Worm (Caenorhabditis elegans): Measurements from ENCODE around the gene C18E9.8.
A peak's percentile ranks its signal among the peaks of the same experiment; 100 is the strongest.

Gene C18E9.8

DNA sequence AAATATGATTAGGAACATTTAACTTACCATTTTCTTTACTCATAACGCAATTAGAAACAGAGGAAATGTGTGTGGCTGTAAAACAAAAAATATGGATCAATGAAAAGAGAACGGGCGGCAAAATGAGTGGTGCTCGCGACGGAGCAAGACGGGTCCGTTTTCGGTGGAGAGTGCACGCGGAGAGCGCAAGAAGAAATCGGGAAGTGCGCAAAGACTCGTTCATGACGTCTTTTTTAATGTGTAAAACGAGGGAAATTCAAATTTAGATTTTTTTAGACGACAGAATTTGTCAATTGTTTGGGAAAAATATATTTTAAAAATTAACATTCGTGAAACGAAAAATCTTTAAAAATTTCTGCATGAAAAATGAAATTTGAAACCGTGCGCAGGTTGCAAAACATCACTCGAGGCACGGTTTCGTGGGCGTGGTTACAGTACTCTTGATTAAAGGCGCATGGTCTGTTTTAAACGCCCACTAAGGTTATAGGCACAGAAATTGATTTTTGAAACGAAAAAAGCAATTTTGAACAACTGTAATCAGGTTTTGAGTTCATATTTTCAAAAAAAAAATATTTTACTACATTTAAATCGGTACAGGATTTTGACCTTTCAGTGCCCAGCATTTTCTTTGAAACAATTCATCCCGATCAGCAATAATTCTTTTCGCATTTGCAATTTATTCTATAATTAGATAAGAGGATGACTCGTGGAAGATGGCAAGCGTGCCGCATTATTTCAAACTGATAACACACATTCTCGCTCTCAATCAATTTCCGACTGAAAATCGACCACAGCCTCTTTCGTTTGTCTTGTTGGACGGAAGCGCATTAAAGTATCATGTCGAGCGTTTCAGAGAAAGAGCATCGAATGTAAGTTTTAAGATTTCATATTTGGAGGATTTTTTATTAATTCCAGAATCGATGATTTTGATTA, 18.3 kb downstream of the C18E9.8 start, which contains the start of the genes szy-20 and C18E9.5 (continued):
- TF ChIP-seq skn-1 (tag; optimal IDR thresholded peaks at IDR 0.05) (peak; percentile 47), pqm-1 (tag; optimal IDR thresholded peaks at IDR 0.05) (no peak), mdl-1 (tag; optimal IDR thresholded peaks at IDR 0.05) (peak in 1 of 2 experiments; percentile 65), lin-35 (GFP tag; optimal IDR thresholded peaks at IDR 0.05) (peak; percentile 98), aha-1 (tag; optimal IDR thresholded peaks at IDR 0.05) (no peak), nhr-28 (tag; optimal IDR thresholded peaks at IDR 0.05) (no peak), nhr-76 (tag; optimal IDR thresholded peaks at IDR 0.05) (no peak), lin-13 (GFP tag; optimal IDR thresholded peaks at IDR 0.05) (peak; percentile 82), tbx-2 (tag; optimal IDR thresholded peaks at IDR 0.05) (peak; percentile 89), lin-39 (tag; optimal IDR thresholded peaks at IDR 0.05) (peak; percentile 90), nhr-237 (tag; optimal IDR thresholded peaks at IDR 0.05) (peak; percentile 16), elt-3 (tag; optimal IDR thresholded peaks at IDR 0.05) (peak in 2 of 6 experiments; percentile 2 to 46), nhr-84 (tag; optimal IDR thresholded peaks at IDR 0.05) (no peak)

DNA sequence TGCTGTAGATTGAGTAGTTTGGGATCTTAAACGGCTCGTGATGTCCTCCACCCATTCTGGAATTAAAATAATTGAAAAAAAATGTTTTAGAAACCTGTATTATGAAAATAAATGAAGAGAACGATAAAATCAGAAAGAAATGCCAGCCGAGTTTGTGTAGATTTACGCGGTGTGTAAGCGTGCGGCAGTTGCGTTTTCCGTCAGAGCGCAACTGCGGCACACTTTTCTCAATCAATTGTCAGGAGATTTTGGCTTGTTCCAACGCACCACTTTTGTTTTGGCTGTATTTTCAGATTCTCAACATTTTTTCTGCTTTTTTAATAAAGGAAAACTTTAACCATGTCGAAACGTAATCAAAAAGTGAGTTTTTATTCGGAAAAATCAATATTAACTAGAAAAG, 23.0 kb downstream of the C18E9.8 start, which contains the start of the genes ndub-3 and C18E9.2:
ndub-3 (minus strand) TSS at position 56 of the 400 bp plus-strand sequence.
C18E9.2 (plus strand) TSS at position 172 of the 400 bp plus-strand sequence.
- TF ChIP-seq fos-1 (tag; optimal IDR thresholded peaks at IDR 0.05) (no peak), efl-1 (optimal IDR thresholded peaks at IDR 0.05) (peak; percentile 66 to 67), efl-1 (GFP tag; optimal IDR thresholded peaks at IDR 0.05 in 1 of 2) (peak; percentile 48 to 95), zag-1 (tag; optimal IDR thresholded peaks at IDR 0.05) (no peak), nhr-90 (tag; optimal IDR thresholded peaks at IDR 0.05; ENCODE audit: poor library complexity) (no peak), mdl-1 (tag; optimal IDR thresholded peaks at IDR 0.05) (peak in 1 of 2 experiments; percentile 24), ceh-82 (tag; optimal IDR thresholded peaks at IDR 0.05) (peak in 2 of 3 experiments; percentile 4 to 64), tbx-2 (tag; optimal IDR thresholded peaks at IDR 0.05) (peak; percentile 6), ceh-63 (GFP tag; optimal IDR thresholded peaks at IDR 0.05) (no peak), ets-5 (GFP tag; IDR thresholded peaks at IDR 0.05) (no peak), sox-4 (tag; optimal IDR thresholded peaks at IDR 0.05) (no peak), lsy-2 (tag; optimal IDR thresholded peaks at IDR 0.05) (peak; percentile 13 to 75), nhr-71 (tag; optimal IDR thresholded peaks at IDR 0.05) (peak; percentile 33), rnt-1 (tag; optimal IDR thresholded peaks at IDR 0.05) (peak; percentile 26), lin-14 (GFP tag; optimal IDR thresholded peaks at IDR 0.05) (peak; percentile 50), dpl-1 (GFP tag; optimal IDR thresholded peaks at IDR 0.05) (peak; percentile 38 to 66 (median 56)), blmp-1 (tag; optimal IDR thresholded peaks at IDR 0.05) (no peak), nhr-47 (tag; optimal IDR thresholded peaks at IDR 0.05) (peak; percentile 1), zip-4 (GFP tag; optimal IDR thresholded peaks at IDR 0.05) (no peak), snu-23 (GFP tag; optimal IDR thresholded peaks at IDR 0.05) (peak; percentile 32), C16A3.4 (tag; optimal IDR thresholded peaks at IDR 0.05) (peak; percentile 55), lin-35 (GFP tag; optimal IDR thresholded peaks at IDR 0.05) (peak; percentile 59 to 79)

DNA sequence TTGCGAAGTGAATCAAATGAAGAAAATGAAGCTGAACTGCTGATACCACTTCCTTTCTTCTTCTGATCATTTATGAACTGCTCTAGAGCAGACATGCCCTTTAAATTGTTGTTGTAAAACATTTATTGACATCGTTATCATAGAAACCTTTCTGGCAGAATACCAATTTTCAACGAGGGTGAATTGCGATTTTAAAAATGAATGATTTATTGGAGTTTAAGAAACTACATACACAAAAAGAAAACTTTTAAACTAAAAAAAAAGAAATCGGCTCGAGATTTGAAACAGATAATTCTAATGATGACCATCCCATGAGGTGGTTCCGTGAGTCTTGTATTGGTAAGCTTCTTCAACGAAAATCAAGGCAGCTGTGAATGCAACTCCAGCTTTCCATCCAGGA, 23.8 kb downstream of the C18E9.8 start, which contains the start of gene sftd-3:
sftd-3 (minus strand) TSS at position 101 of the 400 bp plus-strand sequence.
- TF ChIP-seq sptf-1 (tag; optimal IDR thresholded peaks at IDR 0.05) (no peak), grh-1 (GFP tag; IDR thresholded peaks at IDR 0.05) (no peak), tlp-1 (tag; optimal IDR thresholded peaks at IDR 0.05) (no peak), lsy-2 (tag; optimal IDR thresholded peaks at IDR 0.05) (no peak), pag-3 (tag; optimal IDR thresholded peaks at IDR 0.05; ENCODE audit: borderline replicate concordance, insufficient read depth) (no peak)

All from whole organism, L1 larva.